Worm (Caenorhabditis elegans) whole organism, L1 larva: ENCODE measurements around the gene clec-55.

ENCODE experiments used
- dpl-1 ChIP-seq, 3 experiments: fragments of 150-350 bp in 2 of 3; sonication (generic microtip) in 1 of 3; optimal IDR thresholded peaks; 2 replicates each; lab custom pipeline; 2014 to 2017; ENCODE audit warnings: missing biosample characterization in 3 of 3, missing genetic modification characterization in 3 of 3, missing genetic modification reagents in 3 of 3
- tbx-2 ChIP-seq: sonication (generic microtip); optimal IDR thresholded peaks from 2 replicates; lab custom pipeline; 2016; ENCODE audit warnings: missing genetic modification characterization, missing compliant biosample characterization

DNA sequence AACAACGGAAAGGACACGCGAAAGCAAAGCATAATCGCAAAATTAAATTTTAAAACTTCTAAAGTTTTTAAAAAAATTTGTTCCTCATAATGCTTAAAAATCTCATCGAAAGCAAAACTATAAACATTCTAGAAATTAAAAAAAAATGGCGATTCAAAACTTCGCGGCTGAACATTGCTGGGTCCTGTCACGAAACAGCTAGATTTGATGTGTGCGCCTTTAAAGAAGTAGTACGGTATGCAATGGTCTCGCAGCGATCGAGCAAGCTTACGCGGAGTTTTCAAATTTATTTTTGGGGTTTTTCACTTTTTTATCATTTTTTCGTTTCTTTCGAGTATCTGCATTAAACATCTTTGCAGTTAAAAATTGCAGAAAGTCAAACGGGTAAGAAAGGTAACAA is 22.0 kb upstream of the clec-55 start, which contains the start of gene coh-3:
- TF ChIP-seq tbx-2 (tag; lab: Kevin White, UChicago) (no peak), dpl-1 (GFP tag; optimal IDR thresholded peaks at IDR 0.05; lab: Kevin White, UChicago) (no peak)
